Worm (Caenorhabditis elegans): ENCODE results near the gene F49H6.8.

- TF ChIP-seq lin-11 (tag; optimal IDR thresholded peaks at IDR 0.05): no peak
- no peak for TF ChIP-seq lin-13 (GFP tag; optimal IDR thresholded peaks at IDR 0.05)
- no peak for TF ChIP-seq snpc-4 (tag; optimal IDR thresholded peaks at IDR 0.05)
- no peak for TF ChIP-seq ztf-11 (tag; optimal IDR thresholded peaks at IDR 0.05)
- TF ChIP-seq sem-4 (tag; optimal IDR thresholded peaks at IDR 0.05): no peak
- TF ChIP-seq nhr-6 (tag; optimal IDR thresholded peaks at IDR 0.05): no peak
- TF ChIP-seq aly-2 (tag; optimal IDR thresholded peaks at IDR 0.05): no peak
- no peak for TF ChIP-seq mdl-1 (tag; optimal IDR thresholded peaks at IDR 0.05)
- no peak for TF ChIP-seq ztf-4 (tag; optimal IDR thresholded peaks at IDR 0.05)
- no peak for TF ChIP-seq R02D3.7 (tag; optimal IDR thresholded peaks at IDR 0.05)
- no peak for TF ChIP-seq ceh-82 (tag; optimal IDR thresholded peaks at IDR 0.05)
Observed at ce11 chrV:17021361-17021760, 1.1 kb downstream of the F49H6.8 start, which contains the start of gene F49H6.12.
